Worm (Caenorhabditis elegans) whole organism, young adult: Measurements from ENCODE around the gene F08F8.11.
A peak's percentile ranks its signal among the peaks of the same experiment; 100 is the strongest.

Experiments used
- B0019.2 ChIP-seq: fragments of 200-800 bp; sonication (Bioruptor generic); conservative IDR thresholded peaks from 2 replicates; pipeline ENCODE4 v1.3.6; 2022; ENCODE audit warnings: missing genetic modification reagents, missing genetic modification characterization, missing compliant biosample characterization
- B0336.3 ChIP-seq: fragments of 200-800 bp; sonication (Bioruptor generic); IDR thresholded peaks from 2 replicates; pipeline ENCODE4 v1.3.6; 2022; ENCODE audit warnings: missing genetic modification characterization, missing compliant biosample characterization
- C06A6.2 ChIP-seq: fragments of 200-800 bp; sonication (Bioruptor generic); conservative IDR thresholded peaks from 2 replicates; pipeline ENCODE4 v1.3.6; 2022; ENCODE audit warnings: missing genetic modification characterization, missing compliant biosample characterization
- D2030.7 ChIP-seq: fragments of 200-800 bp; sonication (Bioruptor generic); IDR thresholded peaks from 2 replicates; pipeline ENCODE4 v1.3.6; 2022; ENCODE audit warnings: missing genetic modification reagents, missing genetic modification characterization, missing compliant biosample characterization
- F37B4.10 ChIP-seq: fragments of 200-800 bp; sonication (Bioruptor generic); IDR thresholded peaks from 2 replicates; pipeline ENCODE4 v1.3.6; 2022; ENCODE audit warnings: missing genetic modification characterization, missing compliant biosample characterization
- F57C9.4 ChIP-seq: sonication (generic microtip); optimal IDR thresholded peaks from 2 replicates; lab custom pipeline; 2017; ENCODE audit warnings: mild to moderate bottlenecking, missing genetic modification characterization, missing compliant biosample characterization
- K11D2.4 ChIP-seq: fragments of 200-800 bp; sonication (Bioruptor generic); IDR thresholded peaks from 2 replicates; pipeline ENCODE4 v1.3.6; 2022; ENCODE audit warnings: missing genetic modification reagents, missing genetic modification characterization, missing compliant biosample characterization
- Y79H2A.3 ChIP-seq: fragments of 200-800 bp; sonication (Bioruptor generic); conservative IDR thresholded peaks from 2 replicates; pipeline ENCODE4 v1.3.6; 2022; ENCODE audit warnings: missing genetic modification reagents, missing genetic modification characterization, missing compliant biosample characterization
- athp-1 ChIP-seq: sonication (generic microtip); optimal IDR thresholded peaks from 2 replicates; lab custom pipeline; 2017; ENCODE audit warnings: mild to moderate bottlenecking, missing genetic modification characterization, missing compliant biosample characterization
- ceh-58 ChIP-seq: fragments of 200-800 bp; sonication (Bioruptor generic); IDR thresholded peaks from 2 replicates; pipeline ENCODE4 v1.3.6; 2022; ENCODE audit warnings: missing genetic modification characterization, missing compliant biosample characterization
- chd-7 ChIP-seq: sonication (generic microtip); optimal IDR thresholded peaks from 2 replicates; lab custom pipeline; 2016; ENCODE audit warnings: mild to moderate bottlenecking, missing genetic modification characterization, moderate library complexity, missing compliant biosample characterization
- die-1 ChIP-seq: sonication (generic microtip); optimal IDR thresholded peaks from 2 replicates; lab custom pipeline; 2016; ENCODE audit warnings: missing genotype, mild to moderate bottlenecking, missing genetic modification characterization, missing compliant biosample characterization
- efl-1 ChIP-seq: fragments of 150-350 bp; optimal IDR thresholded peaks from 2 replicates; lab custom pipeline; 2014; ENCODE audit warnings: missing biosample characterization, missing genetic modification reagents, missing genetic modification characterization
- egl-18 ChIP-seq: fragments of 200-800 bp; sonication (Bioruptor generic); IDR thresholded peaks from 2 replicates; pipeline ENCODE4 v1.3.6; 2022; ENCODE audit warnings: missing genetic modification reagents, missing genetic modification characterization, missing compliant biosample characterization
- egl-44 ChIP-seq: fragments of 200-800 bp; sonication (Bioruptor generic); IDR thresholded peaks from 2 replicates; pipeline ENCODE4 v1.3.6; 2022; ENCODE audit warnings: missing genetic modification reagents, missing genetic modification characterization, missing compliant biosample characterization
- egrh-3 ChIP-seq: fragments of 200-800 bp; sonication (Bioruptor generic); IDR thresholded peaks from 2 replicates; pipeline ENCODE4 v1.3.6; 2022; ENCODE audit warnings: missing genetic modification reagents, missing genetic modification characterization, missing compliant biosample characterization
- ekl-4 ChIP-seq: fragments of 200-800 bp; sonication (Bioruptor generic); IDR thresholded peaks from 2 replicates; pipeline ENCODE4 v1.3.6; 2022; ENCODE audit warnings: missing genetic modification reagents, missing genetic modification characterization, missing compliant biosample characterization
- fkh-3 ChIP-seq: sonication (generic microtip); optimal IDR thresholded peaks from 2 replicates; lab custom pipeline; 2016; ENCODE audit warnings: mild to moderate bottlenecking, missing genetic modification characterization, missing compliant biosample characterization
- hlh-26 ChIP-seq: fragments of 200-800 bp; sonication (Bioruptor generic); conservative IDR thresholded peaks from 2 replicates; pipeline ENCODE4 v1.3.6; 2022; ENCODE audit warnings: missing genetic modification reagents, missing genetic modification characterization, missing compliant biosample characterization
- let-607 ChIP-seq, 2 experiments: fragments of 200-800 bp in 1 of 2; sonication (Bioruptor generic) in 1 of 2; sonication (generic microtip) in 1 of 2; optimal IDR thresholded peaks; 2 replicates each; lab custom pipeline; 2016 to 2018; ENCODE audit warnings: mild to moderate bottlenecking in 2 of 2, missing compliant biosample characterization in 2 of 2, missing genetic modification characterization in 2 of 2, moderate library complexity in 2 of 2, missing genotype in 1 of 2
- lin-54 ChIP-seq: fragments of 200-800 bp; sonication (Bioruptor generic); optimal IDR thresholded peaks from 2 replicates; lab custom pipeline; 2018; ENCODE audit warnings: mild to moderate bottlenecking, missing genetic modification characterization, missing compliant biosample characterization
- lsl-1 ChIP-seq: fragments of 200-800 bp; sonication (Bioruptor generic); optimal IDR thresholded peaks from 2 replicates; lab custom pipeline; 2018; ENCODE audit warnings: mild to moderate bottlenecking, missing genetic modification characterization, moderate library complexity, missing compliant biosample characterization
- madf-6 ChIP-seq: fragments of 200-800 bp; sonication (Bioruptor generic); IDR thresholded peaks from 2 replicates; pipeline ENCODE4 v1.3.6; 2022; ENCODE audit warnings: missing genetic modification reagents, missing genetic modification characterization, missing compliant biosample characterization
- madf-8 ChIP-seq: fragments of 200-800 bp; sonication (Bioruptor generic); conservative IDR thresholded peaks from 2 replicates; pipeline ENCODE4 v1.3.6; 2022; ENCODE audit warnings: missing genetic modification reagents, missing genetic modification characterization, missing compliant biosample characterization
- mel-28 ChIP-seq: sonication (generic microtip); optimal IDR thresholded peaks from 2 replicates; lab custom pipeline; 2016; ENCODE audit warnings: borderline replicate concordance, mild to moderate bottlenecking, missing genetic modification characterization, missing compliant biosample characterization
- nhr-80 ChIP-seq: sonication (generic microtip); optimal IDR thresholded peaks from 2 replicates; lab custom pipeline; 2016; ENCODE audit warnings: missing genetic modification characterization, missing compliant biosample characterization
- nhr-90 ChIP-seq: sonication (generic microtip); optimal IDR thresholded peaks from 2 replicates; lab custom pipeline; 2016; ENCODE audit warnings: missing genotype, mild to moderate bottlenecking, missing genetic modification characterization, missing compliant biosample characterization
- pha-4 ChIP-seq: fragments of 150-350 bp; sonication (generic microtip); optimal IDR thresholded peaks from 2 replicates; lab custom pipeline; 2014; ENCODE audit warnings: missing biosample characterization, missing genetic modification reagents, missing genetic modification characterization
- rcor-1 ChIP-seq: fragments of 200-800 bp; sonication (Bioruptor generic); IDR thresholded peaks from 2 replicates; pipeline ENCODE4 v1.3.6; 2022; ENCODE audit warnings: missing genetic modification reagents, missing genetic modification characterization, missing compliant biosample characterization
- repo-1 ChIP-seq: sonication (generic microtip); optimal IDR thresholded peaks from 2 replicates; lab custom pipeline; 2017; ENCODE audit warnings: mild to moderate bottlenecking, missing genetic modification characterization, missing compliant biosample characterization
- rpc-1 ChIP-seq, 2 experiments: fragments of 150-350 bp in 1 of 2; sonication (generic microtip) in 1 of 2; optimal IDR thresholded peaks; 2 replicates each; lab custom pipeline; 2014 to 2018; ENCODE audit warnings: missing biosample characterization in 1 of 2, missing genetic modification characterization in 1 of 2, missing genetic modification reagents in 1 of 2, missing genotype in 1 of 2
- sdz-38 ChIP-seq: sonication (generic microtip); optimal IDR thresholded peaks from 2 replicates; lab custom pipeline; 2016; ENCODE audit warnings: missing genotype, missing genetic modification characterization, missing compliant biosample characterization
- snpc-3.4 ChIP-seq: sonication (generic microtip); optimal IDR thresholded peaks from 2 replicates; lab custom pipeline; 2017; ENCODE audit warnings: missing genetic modification characterization, mild to moderate bottlenecking, missing compliant biosample characterization, antibody characterized with exemption, moderate library complexity, missing genotype, missing genetic modification reagents
- sptf-2 ChIP-seq: fragments of 200-800 bp; sonication (Bioruptor generic); optimal IDR thresholded peaks from 2 replicates; lab custom pipeline; 2018; ENCODE audit warnings: mild to moderate bottlenecking, missing genetic modification characterization, missing compliant biosample characterization
- unc-62 ChIP-seq: fragments of 150-350 bp; optimal IDR thresholded peaks from 2 replicates; lab custom pipeline; 2014; ENCODE audit warnings: missing biosample characterization, missing genetic modification reagents, missing genetic modification characterization
- xnd-1 ChIP-seq: sonication (generic microtip); optimal IDR thresholded peaks from 2 replicates; lab custom pipeline; 2016; ENCODE audit warnings: missing genotype, missing genetic modification reagents, missing genetic modification characterization, missing compliant biosample characterization
- ztf-18 ChIP-seq: sonication (generic microtip); optimal IDR thresholded peaks from 2 replicates; lab custom pipeline; 2016; ENCODE audit warnings: missing genotype, mild to moderate bottlenecking, missing genetic modification characterization, missing compliant biosample characterization
- ztf-28 ChIP-seq: fragments of 200-800 bp; sonication (Bioruptor generic); IDR thresholded peaks from 2 replicates; pipeline ENCODE4 v1.3.6; 2022; ENCODE audit warnings: missing genetic modification reagents, missing genetic modification characterization, missing compliant biosample characterization
- ztf-3 ChIP-seq: fragments of 200-800 bp; sonication (Bioruptor generic); optimal IDR thresholded peaks from 2 replicates; lab custom pipeline; 2018; ENCODE audit warnings: mild to moderate bottlenecking, missing genetic modification characterization, missing compliant biosample characterization

The F08F8.11 gene

ce11 chrIII:7365602-7366001 is at the start of gene F08F8.11:
Gene F08F8.11, plus strand, starts transcription at chrIII:7365902.
- no peak for TF ChIP-seq K11D2.4 (GFP tag; lab: Robert Waterston, UW)
- TF ChIP-seq rpc-1 (optimal IDR thresholded peaks at IDR 0.05; lab: Kevin White, UChicago) = no peak
- no peak for TF ChIP-seq rpc-1 (tag; optimal IDR thresholded peaks at IDR 0.05; lab: Kevin White, UChicago)
- no peak for TF ChIP-seq xnd-1 (tag; lab: Kevin White, UChicago)
- no peak for TF ChIP-seq ekl-4 (GFP tag; lab: Robert Waterston, UW)
- no peak for TF ChIP-seq Y79H2A.3 (GFP tag; lab: Robert Waterston, UW)
- no peak for TF ChIP-seq rcor-1 (GFP tag; lab: Robert Waterston, UW)
- TF ChIP-seq ztf-3 (GFP tag; lab: Kevin White, UChicago) = no peak
- no peak for TF ChIP-seq B0336.3 (GFP tag; lab: Robert Waterston, UW)
- no peak for TF ChIP-seq hlh-26 (GFP tag; lab: Robert Waterston, UW)
- no peak for TF ChIP-seq egl-18 (GFP tag; lab: Robert Waterston, UW)
- no peak for TF ChIP-seq chd-7 (tag; lab: Kevin White, UChicago)
- no peak for TF ChIP-seq nhr-90 (tag; lab: Kevin White, UChicago)
- no peak for TF ChIP-seq sdz-38 (tag; lab: Kevin White, UChicago)

ce11 chrIII:7317354-7317753 is 48.3 kb upstream of the F08F8.11 start:
- TF ChIP-seq D2030.7 (GFP tag; lab: Robert Waterston, UW) = no peak
- no peak for TF ChIP-seq unc-62
- TF ChIP-seq nhr-80 (tag; lab: Kevin White, UChicago) = peak; percentile 63
- TF ChIP-seq lsl-1 = no peak
- TF ChIP-seq, all 124 proteins: peak for 1

ce11 chrIII:7319390-7319789 is 46.3 kb upstream of the F08F8.11 start, which contains the start of gene F56C9.8:
Gene F56C9.8, minus strand, starts transcription at chrIII:7319509.
- TF ChIP-seq die-1 (tag; lab: Kevin White, UChicago) (no peak), ceh-58 (GFP tag; lab: Robert Waterston, UW) (no peak), nhr-80 (tag; lab: Kevin White, UChicago) (peak; percentile 30), madf-8 (GFP tag; lab: Robert Waterston, UW) (no peak), mel-28 (no peak)

ce11 chrIII:7322018-7322417 is 43.7 kb upstream of the F08F8.11 start:
- TF ChIP-seq F37B4.10 (GFP tag; lab: Robert Waterston, UW) = no peak
- peak; percentile 7 for TF ChIP-seq pha-4 (tag; lab: Kevin White, UChicago)

ce11 chrIII:7323331-7323730 is 42.4 kb upstream of the F08F8.11 start:
- no peak for TF ChIP-seq egl-44 (GFP tag; lab: Robert Waterston, UW)
- peak; percentile 24 for TF ChIP-seq nhr-80 (tag; lab: Kevin White, UChicago)
- TF ChIP-seq, all 124 proteins: peak for 1

ce11 chrIII:7329155-7329732 is 36.5 kb upstream of the F08F8.11 start, which contains the start of gene lab-2:
Gene lab-2, minus strand, starts transcription at chrIII:7329607.
- 0 out of 2 replicates have a peak, but pooled peaks have one; percentile 10 for TF ChIP-seq C06A6.2 (GFP tag; lab: Robert Waterston, UW)
- TF ChIP-seq B0336.3 (GFP tag; lab: Robert Waterston, UW) = peak; percentile 71
- no peak for TF ChIP-seq egrh-3 (GFP tag; lab: Robert Waterston, UW)
- no peak for TF ChIP-seq sptf-2
- no peak for TF ChIP-seq K11D2.4 (GFP tag; lab: Robert Waterston, UW)
- TF ChIP-seq athp-1 (tag; lab: Kevin White, UChicago) = peak; percentile 78
- peak; percentile 27 for TF ChIP-seq fkh-3 (tag; lab: Kevin White, UChicago)
- TF ChIP-seq efl-1 (GFP tag; lab: Kevin White, UChicago) = no peak
- TF ChIP-seq F37B4.10 (GFP tag; lab: Robert Waterston, UW) = no peak
- no peak for TF ChIP-seq ztf-18 (tag; lab: Kevin White, UChicago)
- TF ChIP-seq madf-6 (GFP tag; lab: Robert Waterston, UW) = 0 out of 2 replicates have a peak, but pooled peaks have one; percentile 34
- TF ChIP-seq let-607 (tag; optimal IDR thresholded peaks at IDR 0.05; lab: Kevin White, UChicago) = no peak
- TF ChIP-seq snpc-3.4 (tag; lab: Kevin White, UChicago) = no peak
- TF ChIP-seq B0019.2 (GFP tag; lab: Robert Waterston, UW) = no peak
- TF ChIP-seq F57C9.4 (tag; lab: Kevin White, UChicago) = peak; percentile 70
- peak; percentile 67 for TF ChIP-seq repo-1
- no peak for TF ChIP-seq ztf-28
- TF ChIP-seq lin-54 = peak; percentile 10
